Worm (Caenorhabditis elegans) whole organism, L4/young adult: Measurements from ENCODE around the gene iffb-1.

Source experiments
- dao-5 ChIP-seq: sonication (generic microtip); optimal IDR thresholded peaks from 2 replicates; lab custom pipeline; 2016; ENCODE audit warnings: missing genotype, missing genetic modification characterization, moderate library complexity, missing compliant biosample characterization
- him-1 ChIP-seq: sonication (generic microtip); optimal IDR thresholded peaks from 2 replicates; lab custom pipeline; 2016; ENCODE audit warnings: missing genotype, missing genetic modification reagents, missing genetic modification characterization, missing compliant biosample characterization

DNA sequence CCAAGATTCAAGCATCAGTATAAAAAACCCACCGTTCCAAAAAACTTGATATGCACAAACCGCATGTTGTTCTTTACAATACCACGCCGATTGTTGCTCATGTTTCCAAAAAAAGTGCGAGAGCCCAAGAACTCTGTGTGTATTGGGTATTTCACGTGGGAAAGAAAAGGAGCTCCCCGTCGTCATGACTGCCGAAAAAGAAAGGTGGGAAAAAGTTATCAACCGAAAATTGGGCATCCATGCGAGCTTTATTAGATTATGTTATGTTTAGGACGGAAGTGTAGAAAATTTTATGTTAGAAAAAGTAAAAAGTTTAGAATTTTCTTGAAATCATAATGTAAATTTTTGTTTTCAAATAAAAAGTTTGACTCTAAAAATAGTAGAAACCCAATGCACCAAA, 54.2 kb downstream of the iffb-1 start, which contains the start of gene H04J21.4:
- TF ChIP-seq dao-5 (tag; lab: Kevin White, UChicago) (no peak), him-1 (no peak)
